Fruit fly (Drosophila melanogaster): ENCODE results near the gene ush.

ush gene

dm6 chr2L:516032-516993 lies 40.3 kb downstream of the ush start (continued):
- TF ChIP-seq PHDP (tag; optimal IDR thresholded peaks at IDR 0.05), result peak; percentile 85
- peak; percentile 76 for TF ChIP-seq org-1 (GFP tag; optimal IDR thresholded peaks at IDR 0.05)
- peak; percentile 51 for TF ChIP-seq Abd-B (GFP tag; optimal IDR thresholded peaks at IDR 0.05)
- TF ChIP-seq CG6254 (GFP tag; optimal IDR thresholded peaks at IDR 0.05), result peak; percentile 78
- peak; percentile 83 for TF ChIP-seq CG12391 (tag; optimal IDR thresholded peaks at IDR 0.05)
- no peak for TF ChIP-seq fd102C (GFP tag; optimal IDR thresholded peaks at IDR 0.05)
- TF ChIP-seq CG17829 (tag; optimal IDR thresholded peaks at IDR 0.05), result peak; percentile 83
- TF ChIP-seq Oaz (GFP tag; IDR thresholded peaks at IDR 0.05), result peak; percentile 38; the same call in 1 of the 2 replicates
- no peak for TF ChIP-seq Stat92E (GFP tag; optimal IDR thresholded peaks at IDR 0.05)
- peak; percentile 77 for TF ChIP-seq dysf (GFP tag; IDR thresholded peaks at IDR 0.05)
- peak in 1 of 2 experiments; percentile 55 for TF ChIP-seq Eip74EF (GFP tag; optimal IDR thresholded peaks at IDR 0.05)
- peak; percentile 89 for TF ChIP-seq CG31441 (GFP tag; IDR thresholded peaks at IDR 0.05)
- peak; percentile 61 for TF ChIP-seq CG8089 (GFP tag; optimal IDR thresholded peaks at IDR 0.05)
- peak; percentile 32; the same call in 1 of the 2 replicates for TF ChIP-seq dimm (GFP tag; IDR thresholded peaks at IDR 0.05)
- peak; percentile 27 for TF ChIP-seq HLH54F (GFP tag; optimal IDR thresholded peaks at IDR 0.05)
- peak; percentile 93 for TF ChIP-seq Med (GFP tag)
- peak; percentile 80 for TF ChIP-seq az2 (GFP tag; optimal IDR thresholded peaks at IDR 0.05)
- peak; percentile 93 for TF ChIP-seq ci (GFP tag; IDR thresholded peaks at IDR 0.05)
- TF ChIP-seq crp (GFP tag; optimal IDR thresholded peaks at IDR 0.05), result peak in 1 of 2 experiments; percentile 8
- no peak for TF ChIP-seq CG17612 (GFP tag; IDR thresholded peaks at IDR 0.05)
- TF ChIP-seq CG17568 (GFP tag; optimal IDR thresholded peaks at IDR 0.05), result peak; percentile 39
- TF ChIP-seq Fer1 (GFP tag; optimal IDR thresholded peaks at IDR 0.05), result peak; percentile 86
- TF ChIP-seq CG11504 (tag; optimal IDR thresholded peaks at IDR 0.05), result peak; percentile 84
- TF ChIP-seq CG33213 (GFP tag; optimal IDR thresholded peaks at IDR 0.05), result no peak
- peak; percentile 76 for TF ChIP-seq CG2202 (tag; optimal IDR thresholded peaks at IDR 0.05)
- TF ChIP-seq CG10274 (GFP tag; optimal IDR thresholded peaks at IDR 0.05), result no peak
- peak; percentile 26; the same call in 1 of the 2 replicates for TF ChIP-seq Nf-YA (GFP tag; IDR thresholded peaks at IDR 0.05)
- TF ChIP-seq CG8478 (optimal IDR thresholded peaks at IDR 0.05), result no peak
- no peak for TF ChIP-seq Dip2 (GFP tag; IDR thresholded peaks at IDR 0.05)
- no peak for TF ChIP-seq Dref (GFP tag; IDR thresholded peaks at IDR 0.05)
- no peak for TF ChIP-seq CG9876 (GFP tag; optimal IDR thresholded peaks at IDR 0.05)
- TF ChIP-seq Bgb (GFP tag; IDR thresholded peaks at IDR 0.05; ENCODE audit: partially characterized antibody), result no peak
- peak; percentile 44 for TF ChIP-seq twi (tag; optimal IDR thresholded peaks at IDR 0.05)
- peak; percentile 61 for TF ChIP-seq CG6854 (GFP tag; optimal IDR thresholded peaks at IDR 0.05)
- TF ChIP-seq Ada2b (GFP tag; IDR thresholded peaks at IDR 0.05), result peak; percentile 76
- no peak for TF ChIP-seq pb (GFP tag; optimal IDR thresholded peaks at IDR 0.05)
- TF ChIP-seq croc (GFP tag; conservative IDR thresholded peaks at IDR 0.05), result peak; percentile 69
- peak; percentile 72; the same call in 1 of the 2 replicates for TF ChIP-seq crol (GFP tag; IDR thresholded peaks at IDR 0.05)
- TF ChIP-seq CG43689 (GFP tag; IDR thresholded peaks at IDR 0.05), result 0 out of 2 replicates have a peak, but pooled peaks have one; percentile 9
- no peak for TF ChIP-seq ro (GFP tag; IDR thresholded peaks at IDR 0.05)
- peak; percentile 75 for TF ChIP-seq CG14014 (GFP tag; IDR thresholded peaks at IDR 0.05)
- no peak for TF ChIP-seq p53 (GFP tag; optimal IDR thresholded peaks at IDR 0.05)
- TF ChIP-seq zf30C (GFP tag; optimal IDR thresholded peaks at IDR 0.05), result peak; percentile 64
- TF ChIP-seq unc-4 (GFP tag; IDR thresholded peaks at IDR 0.05; ENCODE audit: partially characterized antibody), result no peak
- peak; percentile 67 for TF ChIP-seq seq (GFP tag; IDR thresholded peaks at IDR 0.05)
- TF ChIP-seq stc (GFP tag; IDR thresholded peaks at IDR 0.05), result peak; percentile 65
- TF ChIP-seq Fer2 (tag; optimal IDR thresholded peaks at IDR 0.05), result no peak
- TF ChIP-seq hb (GFP tag; IDR thresholded peaks at IDR 0.05; ENCODE audit: partially characterized antibody), result no peak

All from whole organism, embryonic.